Fruit fly (Drosophila melanogaster) whole organism, embryonic: ENCODE data around the gene Cpr11A.

ENCODE experiments used
- Adf1 ChIP-seq: fragments of 200-800 bp; sonication (Bioruptor generic); IDR thresholded peaks from 2 replicates; pipeline ENCODE4 v1.3.6; 2022; ENCODE audit warnings: missing biosample characterization, missing genetic modification characterization
- Atf3 ChIP-seq: fragments of 200-800 bp; sonication (Bioruptor generic); optimal IDR thresholded peaks from 3 replicates; lab custom pipeline; 2016; ENCODE audit warnings: missing biosample characterization, missing genetic modification characterization
- Awh ChIP-seq: fragments of 200-800 bp; sonication (Bioruptor generic); IDR thresholded peaks from 2 replicates; pipeline ENCODE4, ENCODE4 v1.3.6; 2022; ENCODE audit warnings: missing biosample characterization, missing genetic modification characterization
- CG10431 ChIP-seq: fragments of 200-800 bp; sonication (Bioruptor generic); optimal IDR thresholded peaks from 3 replicates; lab custom pipeline; 2018; ENCODE audit warnings: missing biosample characterization, mild to moderate bottlenecking, missing genetic modification characterization
- CG12942 ChIP-seq: fragments of 200-800 bp; sonication (Bioruptor generic); optimal IDR thresholded peaks from 3 replicates; lab custom pipeline; 2016; ENCODE audit warnings: missing biosample characterization, missing genetic modification characterization
- CG13296 ChIP-seq: fragments of 200-800 bp; sonication (Bioruptor generic); optimal IDR thresholded peaks from 3 replicates; lab custom pipeline; 2018; ENCODE audit warnings: missing biosample characterization, mild to moderate bottlenecking, missing genetic modification characterization
- CG13424 ChIP-seq: fragments of 200-800 bp; sonication (Bioruptor generic); optimal IDR thresholded peaks from 2 replicates; lab custom pipeline; 2019; ENCODE audit warnings: missing biosample characterization, mild to moderate bottlenecking, missing genetic modification characterization, moderate library complexity
- CG3065 ChIP-seq: fragments of 200-800 bp; sonication (Bioruptor generic); optimal IDR thresholded peaks from 2 replicates; lab custom pipeline; 2016; ENCODE audit warnings: missing biosample characterization, missing genetic modification characterization
- CG31224 ChIP-seq: fragments of 200-800 bp; sonication (Bioruptor generic); IDR thresholded peaks from 2 replicates; pipeline ENCODE4 v1.3.6; 2022; ENCODE audit warnings: missing biosample characterization, missing genetic modification characterization
- CG4328 ChIP-seq: fragments of 200-800 bp; sonication (Bioruptor generic); optimal IDR thresholded peaks from 3 replicates; lab custom pipeline; 2017; ENCODE audit warnings: missing biosample characterization, missing genetic modification reagents, missing genetic modification characterization
- CG4707 ChIP-seq: fragments of 200-800 bp; sonication (Bioruptor generic); optimal IDR thresholded peaks from 2 replicates; lab custom pipeline; 2018; ENCODE audit warnings: missing biosample characterization, mild to moderate bottlenecking, missing genetic modification characterization, moderate library complexity
- CG5953 ChIP-seq: fragments of 200-800 bp; sonication (Bioruptor generic); IDR thresholded peaks from 2 replicates; pipeline ENCODE4 v1.3.6; 2022; ENCODE audit warnings: missing biosample characterization, missing genetic modification characterization
- Camta ChIP-seq: fragments of 200-800 bp; sonication (Bioruptor generic); optimal IDR thresholded peaks from 2 replicates; lab custom pipeline; 2016; ENCODE audit warnings: missing biosample characterization, missing genetic modification characterization
- Dip2 ChIP-seq: fragments of 200-800 bp; sonication (Bioruptor generic); IDR thresholded peaks from 2 replicates; pipeline ENCODE4 v1.3.6; 2022; ENCODE audit warnings: missing biosample characterization, missing genetic modification characterization
- ERR ChIP-seq: fragments of 200-800 bp; sonication (Bioruptor generic); optimal IDR thresholded peaks from 2 replicates; lab custom pipeline; 2016; ENCODE audit warnings: missing biosample characterization, missing genetic modification characterization
- HmgD ChIP-seq: fragments of 200-800 bp; sonication (Bioruptor generic); optimal IDR thresholded peaks from 3 replicates; lab custom pipeline; 2016; ENCODE audit warnings: missing biosample characterization, missing genetic modification characterization
- Myb ChIP-seq: fragments of 200-800 bp; sonication (Bioruptor generic); optimal IDR thresholded peaks from 2 replicates; lab custom pipeline; 2016; ENCODE audit warnings: missing biosample characterization, missing genetic modification characterization
- NFAT ChIP-seq: fragments of 200-800 bp; sonication (Bioruptor generic); IDR thresholded peaks from 2 replicates; pipeline ENCODE4 v1.3.6; 2022; ENCODE audit warnings: missing biosample characterization, missing genetic modification characterization
- Oaz ChIP-seq: fragments of 200-800 bp; sonication (Bioruptor generic); IDR thresholded peaks from 2 replicates; pipeline ENCODE4 v1.3.6; 2022; ENCODE audit warnings: missing biosample characterization, missing genetic modification characterization
- Stat92E ChIP-seq, 3 experiments: fragments of >200 bp in 2 of 3; fragments of 200-800 bp in 1 of 3; sonication (Bioruptor generic) in 1 of 3; optimal IDR thresholded peaks; 2 replicates each; lab custom pipeline; 2017 to 2019; ENCODE audit warnings: missing biosample characterization in 3 of 3, missing genetic modification characterization in 3 of 3, mild to moderate bottlenecking in 1 of 3, moderate library complexity in 1 of 3
- az2 ChIP-seq: fragments of 200-800 bp; sonication (Bioruptor generic); optimal IDR thresholded peaks from 3 replicates; lab custom pipeline; 2016; ENCODE audit warnings: missing biosample characterization, missing genetic modification characterization
- br ChIP-seq: fragments of >200 bp; optimal IDR thresholded peaks from 2 replicates; lab custom pipeline; 2017
- chinmo ChIP-seq: fragments of 200-800 bp; sonication (Bioruptor generic); IDR thresholded peaks from 4 replicates; pipeline ENCODE4 v1.3.6; 2022; ENCODE audit warnings: missing biosample characterization, missing genetic modification characterization; ENCODE audit not compliant: partially characterized antibody
- corto ChIP-seq: fragments of 200-800 bp; sonication (Bioruptor generic); optimal IDR thresholded peaks from 2 replicates; lab custom pipeline; 2016; ENCODE audit warnings: missing biosample characterization, mild to moderate bottlenecking, missing genetic modification characterization, moderate library complexity
- crp ChIP-seq, 2 experiments: fragments of 200-800 bp; sonication (Bioruptor generic); optimal IDR thresholded peaks; 2 replicates in 1 of 2; 3 replicates in 1 of 2; lab custom pipeline; 2017; ENCODE audit warnings: missing biosample characterization in 2 of 2, missing genetic modification characterization in 2 of 2, mild to moderate bottlenecking in 1 of 2, moderate library complexity in 1 of 2
- dmrt11E ChIP-seq: fragments of 200-800 bp; sonication (Bioruptor generic); optimal IDR thresholded peaks from 3 replicates; lab custom pipeline; 2018; ENCODE audit warnings: missing biosample characterization, mild to moderate bottlenecking, missing genetic modification characterization, moderate library complexity
- fd102C ChIP-seq: fragments of 200-800 bp; sonication (Bioruptor generic); optimal IDR thresholded peaks from 2 replicates; lab custom pipeline; 2018; ENCODE audit warnings: missing biosample characterization, mild to moderate bottlenecking, missing genetic modification characterization, moderate library complexity
- fd96Cb ChIP-seq: fragments of 200-800 bp; sonication (Bioruptor generic); optimal IDR thresholded peaks from 2 replicates; lab custom pipeline; 2018; ENCODE audit warnings: missing biosample characterization, mild to moderate bottlenecking, missing genetic modification characterization, moderate library complexity
- gem ChIP-seq: fragments of 200-800 bp; sonication (Bioruptor generic); optimal IDR thresholded peaks from 2 replicates; lab custom pipeline; 2019; ENCODE audit warnings: missing biosample characterization, mild to moderate bottlenecking, missing genetic modification characterization, moderate library complexity
- gsb ChIP-seq: fragments of 200-800 bp; sonication (Bioruptor generic); IDR thresholded peaks from 2 replicates; pipeline ENCODE4 v1.3.6; 2022; ENCODE audit warnings: missing biosample characterization, missing genetic modification characterization
- hbn ChIP-seq: fragments of 200-800 bp; sonication (Bioruptor generic); IDR thresholded peaks from 2 replicates; pipeline ENCODE4 v1.3.6; 2022; ENCODE audit warnings: missing biosample characterization, missing genetic modification characterization; ENCODE audit not compliant: partially characterized antibody
- her ChIP-seq: fragments of 200-800 bp; sonication (Bioruptor generic); optimal IDR thresholded peaks from 2 replicates; lab custom pipeline; 2016; ENCODE audit warnings: missing biosample characterization, missing genetic modification characterization
- hkb ChIP-seq, 2 experiments: fragments of 200-800 bp in 1 of 2; fragments of >200 bp in 1 of 2; sonication (Bioruptor generic) in 1 of 2; IDR thresholded peaks in 1 of 2; optimal IDR thresholded peaks in 1 of 2; 2 replicates each; pipeline versions ENCODE4 v1.3.6 to Lab custom; 2017 to 2022; ENCODE audit warnings: missing biosample characterization in 1 of 2, missing genetic modification characterization in 1 of 2
- ken ChIP-seq: fragments of 200-800 bp; sonication (Bioruptor generic); IDR thresholded peaks from 3 replicates; pipeline ENCODE4 v1.3.6; 2022; ENCODE audit warnings: missing biosample characterization, missing genetic modification characterization
- lov ChIP-seq, 2 experiments: fragments of 200-800 bp in 1 of 2; fragments of >200 bp in 1 of 2; sonication (Bioruptor generic) in 1 of 2; IDR thresholded peaks in 1 of 2; optimal IDR thresholded peaks in 1 of 2; 2 replicates in 1 of 2; 3 replicates in 1 of 2; pipeline versions ENCODE4 v1.3.6 to Lab custom; 2017 to 2022; ENCODE audit warnings: missing biosample characterization in 1 of 2, missing genetic modification characterization in 1 of 2
- luna ChIP-seq: fragments of 200-800 bp; sonication (Bioruptor generic); optimal IDR thresholded peaks from 2 replicates; lab custom pipeline; 2016; ENCODE audit warnings: missing biosample characterization, missing genetic modification characterization
- repo ChIP-seq: fragments of 200-800 bp; sonication (Bioruptor generic); optimal IDR thresholded peaks from 2 replicates; lab custom pipeline; 2016; ENCODE audit warnings: missing biosample characterization, missing genetic modification characterization
- rib ChIP-seq: fragments of 200-800 bp; sonication (Bioruptor generic); IDR thresholded peaks from 2 replicates; pipeline ENCODE4 v1.3.6; 2022; ENCODE audit warnings: missing biosample characterization, missing genetic modification characterization
- run ChIP-seq: fragments of 200-800 bp; sonication (Bioruptor generic); optimal IDR thresholded peaks from 3 replicates; lab custom pipeline; 2018; ENCODE audit warnings: missing biosample characterization, mild to moderate bottlenecking, missing genetic modification characterization
- sc ChIP-seq, 3 experiments: fragments of >200 bp in 2 of 3; fragments of 200-800 bp in 1 of 3; sonication (Bioruptor generic) in 1 of 3; optimal IDR thresholded peaks; 2 replicates in 2 of 3; 3 replicates in 1 of 3; lab custom pipeline; 2017; ENCODE audit warnings: mild to moderate bottlenecking in 1 of 3, missing biosample characterization in 1 of 3, missing genetic modification characterization in 1 of 3, missing genetic modification reagents in 1 of 3
- schlank ChIP-seq: fragments of 200-800 bp; sonication (Bioruptor generic); optimal IDR thresholded peaks from 2 replicates; lab custom pipeline; 2018; ENCODE audit warnings: missing biosample characterization, mild to moderate bottlenecking, missing genetic modification characterization
- sd ChIP-seq: fragments of 200-800 bp; sonication (Bioruptor generic); optimal IDR thresholded peaks from 3 replicates; lab custom pipeline; 2018; ENCODE audit warnings: missing biosample characterization, mild to moderate bottlenecking, missing genetic modification characterization, moderate library complexity
- seq ChIP-seq: fragments of 200-800 bp; sonication (Bioruptor generic); IDR thresholded peaks from 2 replicates; pipeline ENCODE4 v1.3.6; 2022; ENCODE audit warnings: missing biosample characterization, missing genetic modification characterization
- sisA ChIP-seq: fragments of 200-800 bp; sonication (Bioruptor generic); IDR thresholded peaks from 2 replicates; pipeline ENCODE4 v1.3.6; 2022; ENCODE audit warnings: missing biosample characterization, missing genetic modification characterization
- sna ChIP-seq: fragments of 200-800 bp; sonication (Bioruptor generic); IDR thresholded peaks from 2 replicates; pipeline ENCODE4 v1.3.6; 2022; ENCODE audit warnings: missing biosample characterization, missing genetic modification characterization; ENCODE audit not compliant: partially characterized antibody
- tll ChIP-seq, 2 experiments: fragments of 200-800 bp in 1 of 2; fragments of >200 bp in 1 of 2; sonication (Bioruptor generic) in 1 of 2; optimal IDR thresholded peaks; 2 replicates each; lab custom pipeline; 2017 to 2019; ENCODE audit warnings: missing biosample characterization in 2 of 2, missing genetic modification characterization in 2 of 2, mild to moderate bottlenecking in 1 of 2, moderate library complexity in 1 of 2
- toy ChIP-seq: fragments of 200-800 bp; sonication (Bioruptor generic); IDR thresholded peaks from 2 replicates; pipeline ENCODE4 v1.3.6; 2022; ENCODE audit warnings: missing biosample characterization, missing genetic modification characterization
- wek ChIP-seq: fragments of 200-800 bp; sonication (Bioruptor generic); optimal IDR thresholded peaks from 3 replicates; lab custom pipeline; 2018; ENCODE audit warnings: missing biosample characterization, mild to moderate bottlenecking, missing genetic modification characterization, moderate library complexity
- z ChIP-seq: fragments of 200-800 bp; sonication (Bioruptor generic); IDR thresholded peaks from 3 replicates; pipeline ENCODE4 v1.3.6; 2022; ENCODE audit warnings: missing biosample characterization, missing genetic modification characterization

The Cpr11A gene

DNA sequence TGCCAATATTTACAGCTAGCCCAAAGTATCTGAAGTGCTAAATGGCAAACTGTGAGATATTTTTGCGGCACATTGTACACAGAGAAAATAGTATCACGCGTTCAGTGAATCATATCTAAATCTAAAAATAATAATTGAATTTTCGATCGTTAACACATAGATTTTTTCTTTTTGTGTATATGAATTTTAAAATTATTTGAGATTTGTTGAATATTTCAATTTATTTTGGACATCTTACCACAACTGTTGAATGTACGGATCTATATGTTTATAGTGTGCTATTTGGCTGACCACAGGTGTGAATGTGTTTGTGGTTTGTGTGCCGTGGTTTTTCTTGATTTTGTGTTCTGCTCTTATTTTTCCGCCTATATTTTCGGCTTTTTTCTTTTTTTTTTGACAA is 17.0 kb upstream of the Cpr11A start (continued):
- TF ChIP-seq fd96Cb (tag; lab: Kevin White, UChicago) (peak; percentile 33), run (tag; lab: Kevin White, UChicago) (peak; percentile 57), Myb (no peak), Dip2 (no peak), CG4707 (GFP tag; lab: Kevin White, UChicago) (no peak), hbn (GFP tag; lab: Robert Waterston, UW) (no peak), sna (GFP tag; lab: Robert Waterston, UW) (no peak), her (GFP tag; lab: Kevin White, UChicago) (no peak), dmrt11E (tag; lab: Kevin White, UChicago) (no peak), Oaz (GFP tag; lab: Robert Waterston, UW) (0 out of 2 replicates have a peak, but pooled peaks have one; percentile 13), CG12942 (GFP tag; lab: Kevin White, UChicago) (peak; percentile 46), luna (GFP tag; lab: Kevin White, UChicago) (no peak), CG5953 (GFP tag; lab: Robert Waterston, UW) (no peak), seq (GFP tag; lab: Robert Waterston, UW) (peak; percentile 56), ken (GFP tag; lab: Robert Waterston, UW) (no peak), toy (GFP tag; lab: Robert Waterston, UW) (no peak), sd (no peak), Camta (GFP tag; lab: Kevin White, UChicago) (peak; percentile 11), lov (optimal IDR thresholded peaks at IDR 0.05; lab: Kevin White, UChicago) (no peak), lov (GFP tag; IDR thresholded peaks at IDR 0.05; lab: Robert Waterston, UW) (no peak), chinmo (GFP tag; lab: Robert Waterston, UW) (no peak), wek (GFP tag; lab: Kevin White, UChicago) (no peak), CG31224 (GFP tag; lab: Robert Waterston, UW) (0 out of 2 replicates have a peak, but pooled peaks have one; percentile 8), corto (GFP tag; lab: Kevin White, UChicago) (no peak), CG13296 (GFP tag; lab: Kevin White, UChicago) (no peak), gsb (GFP tag; lab: Robert Waterston, UW) (0 out of 2 replicates have a peak, but pooled peaks have one; percentile 13), sisA (GFP tag; lab: Robert Waterston, UW) (peak; percentile 61; the same call in 1 of the 2 replicates), z (no peak), CG4328 (GFP tag; lab: Kevin White, UChicago) (no peak), ERR (GFP tag; lab: Kevin White, UChicago) (no peak), schlank (tag; lab: Kevin White, UChicago) (peak; percentile 4), br (no peak), crp (GFP tag; optimal IDR thresholded peaks at IDR 0.05; lab: Kevin White, UChicago) (peak in 1 of 2 experiments; percentile 0), HmgD (GFP tag; lab: Kevin White, UChicago) (no peak), tll (GFP tag; optimal IDR thresholded peaks at IDR 0.05; lab: Kevin White, UChicago) (no peak), Atf3 (GFP tag; lab: Kevin White, UChicago) (no peak), Stat92E (GFP tag; optimal IDR thresholded peaks at IDR 0.05; lab: Kevin White, UChicago) (no peak), az2 (GFP tag; lab: Kevin White, UChicago) (peak; percentile 42), fd102C (GFP tag; lab: Kevin White, UChicago) (no peak), CG10431 (GFP tag; lab: Kevin White, UChicago) (no peak), hkb (optimal IDR thresholded peaks at IDR 0.05; lab: Kevin White, UChicago) (no peak), hkb (GFP tag; IDR thresholded peaks at IDR 0.05; lab: Robert Waterston, UW) (peak; percentile 10; the same call in 1 of the 2 replicates), Adf1 (GFP tag; lab: Robert Waterston, UW) (no peak; the same call in 1 of the 2 replicates), Awh (GFP tag; lab: Robert Waterston, UW) (no peak), gem (tag; lab: Kevin White, UChicago) (peak; percentile 80), CG13424 (peak; percentile 51), NFAT (GFP tag; lab: Robert Waterston, UW) (peak; percentile 59; the same call in 1 of the 2 replicates), CG3065 (GFP tag; lab: Kevin White, UChicago) (no peak), repo (GFP tag; lab: Kevin White, UChicago) (no peak), rib (GFP tag; lab: Robert Waterston, UW) (0 out of 2 replicates have a peak, but pooled peaks have one; percentile 28), sc (optimal IDR thresholded peaks at IDR 0.05; lab: Kevin White, UChicago) (no peak), sc (GFP tag; optimal IDR thresholded peaks at IDR 0.05; lab: Kevin White, UChicago) (no peak)
